Worm (Caenorhabditis elegans): ENCODE results near the gene rmd-3.
A peak's percentile ranks its signal among the peaks of the same experiment; 100 is the strongest.

The rmd-3 gene

DNA sequence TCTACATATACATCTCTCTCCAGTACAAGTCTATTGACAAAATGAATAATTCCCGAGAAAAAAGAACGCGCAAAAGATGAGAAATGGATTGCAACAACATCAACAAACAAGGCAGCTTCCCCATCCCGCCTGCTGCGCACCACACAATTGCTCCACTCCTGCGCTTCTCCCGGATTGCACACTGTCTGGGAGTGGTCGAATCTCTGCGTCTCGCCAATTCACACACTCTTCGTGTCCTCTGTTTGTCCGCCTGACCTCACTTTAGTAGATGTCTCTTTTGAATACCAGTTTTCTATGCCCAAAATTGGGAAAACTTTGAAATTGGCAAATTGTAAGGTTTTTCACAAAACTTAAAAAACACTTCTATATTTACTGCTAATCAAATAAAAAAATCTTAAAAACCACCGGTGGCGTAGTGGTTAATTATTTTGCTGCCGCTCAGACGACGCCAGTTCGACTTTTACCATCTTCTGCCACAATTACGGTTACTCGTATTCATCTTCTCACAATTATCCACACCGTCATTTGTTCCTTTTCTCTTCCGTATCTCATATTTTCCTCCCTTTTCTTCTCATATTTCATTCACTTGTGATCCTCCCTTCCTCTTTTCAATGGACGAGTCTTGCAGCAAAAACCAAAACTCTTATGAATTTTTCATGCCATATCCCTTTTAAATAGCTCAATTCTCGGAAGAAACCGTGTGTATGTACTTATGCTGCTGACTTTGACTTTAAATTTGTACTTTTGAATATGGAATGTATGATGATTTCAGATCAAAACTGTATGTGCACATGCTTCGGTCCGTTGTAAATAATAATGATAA, 33.6 kb downstream of the rmd-3 start, which contains the start of gene rsf-1 (continued):
- TF ChIP-seq C38D4.7 (GFP tag; optimal IDR thresholded peaks at IDR 0.05) (no peak), lin-11 (tag; optimal IDR thresholded peaks at IDR 0.05) (no peak), unc-42 (tag; optimal IDR thresholded peaks at IDR 0.05) (peak; percentile 16), madf-2 (tag; optimal IDR thresholded peaks at IDR 0.05) (no peak), ets-4 (tag; optimal IDR thresholded peaks at IDR 0.05) (no peak), pha-4 (tag; optimal IDR thresholded peaks at IDR 0.05) (no peak), nhr-232 (tag; optimal IDR thresholded peaks at IDR 0.05) (no peak), C08G9.2 (tag; optimal IDR thresholded peaks at IDR 0.05) (no peak), F13H6.1 (tag; optimal IDR thresholded peaks at IDR 0.05) (no peak), ztf-16 (tag; optimal IDR thresholded peaks at IDR 0.05) (no peak), ttx-3 (tag; optimal IDR thresholded peaks at IDR 0.05) (no peak), gmeb-2 (tag; optimal IDR thresholded peaks at IDR 0.05) (no peak), odd-2 (tag; optimal IDR thresholded peaks at IDR 0.05) (no peak), fax-1 (tag; optimal IDR thresholded peaks at IDR 0.05) (no peak), ceh-45 (GFP tag; IDR thresholded peaks at IDR 0.05) (no peak), ceh-30 (tag; optimal IDR thresholded peaks at IDR 0.05) (no peak), rnt-1 (tag; optimal IDR thresholded peaks at IDR 0.05) (no peak), elt-4 (tag; optimal IDR thresholded peaks at IDR 0.05) (no peak), K02D7.2 (tag; optimal IDR thresholded peaks at IDR 0.05) (no peak), hlh-6 (tag; optimal IDR thresholded peaks at IDR 0.05) (no peak), K09A11.1 (tag; optimal IDR thresholded peaks at IDR 0.05; ENCODE audit: insufficient read depth) (no peak), ceh-31 (tag; optimal IDR thresholded peaks at IDR 0.05) (peak; percentile 27), ceh-2 (tag; optimal IDR thresholded peaks at IDR 0.05) (no peak), ceh-9 (tag; optimal IDR thresholded peaks at IDR 0.05) (no peak)

DNA sequence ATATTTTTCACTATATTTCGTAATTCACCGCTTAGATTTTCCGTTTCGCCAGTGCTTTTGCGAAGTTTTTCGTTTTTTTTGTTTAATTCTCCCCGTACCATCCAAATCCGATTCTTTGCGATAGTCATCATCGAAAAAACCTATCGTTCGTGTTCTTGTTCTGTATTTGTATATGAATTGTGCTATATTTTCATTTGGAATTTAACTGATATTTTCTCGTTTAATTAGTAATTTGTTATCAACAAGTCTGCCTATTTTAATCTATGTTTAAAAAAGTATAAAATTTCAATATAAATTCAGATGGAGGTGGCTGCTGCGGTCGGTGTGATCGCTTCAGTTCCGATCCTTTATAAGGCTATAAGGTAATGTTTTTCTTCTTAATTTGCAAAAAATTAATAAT, 36.8 kb downstream of the rmd-3 start, which contains the start of gene samp-1:
TSS of gene samp-1 (plus strand) at position 301 of the 400 bp plus-strand sequence.
- TF ChIP-seq che-1 (tag; optimal IDR thresholded peaks at IDR 0.05) (no peak), ceh-18 (tag; optimal IDR thresholded peaks at IDR 0.05) (no peak), nhr-11 (tag; optimal IDR thresholded peaks at IDR 0.05) (no peak)

DNA sequence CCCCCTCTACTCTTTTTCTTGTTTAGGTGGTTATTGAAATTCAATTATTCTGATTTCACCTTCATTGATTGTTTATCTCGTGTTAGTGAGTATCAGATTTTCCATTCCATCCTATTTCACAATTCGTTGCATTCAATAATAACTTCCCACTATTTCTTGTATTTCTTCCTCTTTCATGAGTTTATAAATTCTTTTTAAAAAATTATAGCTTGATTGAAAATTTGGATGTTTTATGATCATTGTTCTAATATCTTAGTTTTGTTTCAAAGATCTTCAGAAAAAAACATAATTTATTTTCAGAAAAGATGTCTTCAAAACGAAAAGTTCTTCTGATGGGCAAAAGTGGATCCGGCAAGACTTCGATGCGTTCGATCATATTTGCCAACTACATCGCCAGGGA, 38.3 kb downstream of the rmd-3 start, which contains the start of gene raga-1:
TSS of gene raga-1 (plus strand) at position 301 of the 400 bp plus-strand sequence.
- no peak for TF ChIP-seq fax-1 (tag; optimal IDR thresholded peaks at IDR 0.05)
- TF ChIP-seq ref-2 (tag; optimal IDR thresholded peaks at IDR 0.05): no peak
- TF ChIP-seq K09A11.1 (tag; optimal IDR thresholded peaks at IDR 0.05; ENCODE audit: insufficient read depth): no peak
- no peak for TF ChIP-seq pag-3 (tag; optimal IDR thresholded peaks at IDR 0.05; ENCODE audit: borderline replicate concordance)
- TF ChIP-seq ceh-24 (tag; optimal IDR thresholded peaks at IDR 0.05): no peak
- no peak for TF ChIP-seq pqm-1 (tag; optimal IDR thresholded peaks at IDR 0.05)
- no peak for TF ChIP-seq pax-1 (tag; optimal IDR thresholded peaks at IDR 0.05)
- TF ChIP-seq tbx-7 (tag; optimal IDR thresholded peaks at IDR 0.05): no peak
- no peak for TF ChIP-seq npax-4 (tag; optimal IDR thresholded peaks at IDR 0.05)
- TF ChIP-seq unc-3 (GFP tag; conservative IDR thresholded peaks at IDR 0.05): no peak
- no peak for TF ChIP-seq unc-3 (tag; optimal IDR thresholded peaks at IDR 0.05)

- no peak for TF ChIP-seq che-1 (tag; optimal IDR thresholded peaks at IDR 0.05)
- TF ChIP-seq dve-1 (tag; optimal IDR thresholded peaks at IDR 0.05): no peak
- TF ChIP-seq nhr-232 (tag; optimal IDR thresholded peaks at IDR 0.05): no peak
- TF ChIP-seq mec-3 (tag; optimal IDR thresholded peaks at IDR 0.05; ENCODE audit: borderline replicate concordance): no peak
- no peak for TF ChIP-seq pha-2 (tag; optimal IDR thresholded peaks at IDR 0.05)
- no peak for TF ChIP-seq pat-9 (tag; optimal IDR thresholded peaks at IDR 0.05)
- TF ChIP-seq fkh-10 (GFP tag; optimal IDR thresholded peaks at IDR 0.05): no peak
- no peak for TF ChIP-seq lin-11 (tag; optimal IDR thresholded peaks at IDR 0.05)
- no peak for TF ChIP-seq unc-55 (GFP tag; optimal IDR thresholded peaks at IDR 0.05)
- no peak for TF ChIP-seq pros-1 (tag; optimal IDR thresholded peaks at IDR 0.05)
- TF ChIP-seq ama-1 (optimal IDR thresholded peaks at IDR 0.05): no peak
- no peak for TF ChIP-seq elt-2 (tag; optimal IDR thresholded peaks at IDR 0.05)
- TF ChIP-seq fax-1 (tag; optimal IDR thresholded peaks at IDR 0.05): no peak
- TF ChIP-seq lim-6 (tag; optimal IDR thresholded peaks at IDR 0.05): no peak
Observed at ce11 chrII:11297217-11297738, 42.1 kb downstream of the rmd-3 start, which contains the start of gene saps-1. TSS of gene saps-1 (plus strand) at chrII:11297688.

All from whole organism, late embryonic.